Worm (Caenorhabditis elegans) whole organism, L2 larva: ENCODE data around the gene T20D3.6.

Source experiments
- lsy-2 ChIP-seq, 2 experiments: fragments of 150-350 bp in 1 of 2; sonication (generic microtip) in 1 of 2; optimal IDR thresholded peaks; 2 replicates each; lab custom pipeline; 2014 to 2017; ENCODE audit warnings: missing biosample characterization in 2 of 2, missing genetic modification characterization in 2 of 2
- nhr-237 ChIP-seq: fragments of 150-350 bp; optimal IDR thresholded peaks from 2 replicates; lab custom pipeline; 2014; ENCODE audit warnings: missing biosample characterization, missing genetic modification characterization
- sem-4 ChIP-seq: fragments of 150-350 bp; optimal IDR thresholded peaks from 2 replicates; lab custom pipeline; 2014; ENCODE audit warnings: missing biosample characterization, missing genetic modification reagents, missing genetic modification characterization

- TF ChIP-seq sem-4: no peak
- TF ChIP-seq nhr-237 (tag; lab: Kevin White, UChicago): no peak
- no peak for TF ChIP-seq lsy-2 (tag; optimal IDR thresholded peaks at IDR 0.05; lab: Kevin White, UChicago)
Observed at ce11 chrIV:9367852-9368627, 28.9 kb upstream of the T20D3.6 start.
